ENCODE assay signal across 2 fruit fly cellular contexts in the genomic region with DNA sequence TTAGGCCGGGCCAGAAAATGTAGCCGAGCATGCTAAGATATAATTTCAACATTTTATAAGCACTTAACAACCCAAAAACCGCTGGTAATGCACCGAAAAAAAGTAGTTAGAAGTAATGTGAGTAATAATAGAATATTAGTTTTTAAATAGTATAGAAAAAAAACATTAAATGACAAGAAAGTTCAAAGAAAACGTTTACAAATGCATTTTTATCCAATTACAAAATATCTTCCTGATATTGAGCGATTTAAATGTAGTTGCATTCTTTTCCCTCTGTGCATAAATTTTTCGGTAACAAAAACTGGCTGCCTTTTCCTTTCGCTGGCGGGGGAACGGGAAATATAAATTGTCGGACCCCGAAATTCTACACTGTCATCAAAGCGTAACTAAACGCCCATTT.
TF ChIP-seq lines count a peak whose summit lies in the region.

No protein-coding gene starts in this region.

- TF ChIP-seq CTCF in whole organism, embryonic (GFP tag; optimal IDR thresholded peaks at IDR 0.05; lab: Kevin White, UChicago) = no peak

TF ChIP-seq in whole organism, embryonic, 481 proteins besides CTCF, POLR2A, EP300 and RAD21 (continues in another document):
- TF ChIP-seq CG12391 (tag; optimal IDR thresholded peaks at IDR 0.05; lab: Kevin White, UChicago) = peak; percentile 36
- TF ChIP-seq ham (GFP tag; IDR thresholded peaks at IDR 0.05; lab: Robert Waterston, UW) = no peak
- TF ChIP-seq Xrp1 (GFP tag; IDR thresholded peaks at IDR 0.05; lab: Robert Waterston, UW) = peak; percentile 53; the same call in 1 of the 2 replicates
- TF ChIP-seq CG8944 (GFP tag; optimal IDR thresholded peaks at IDR 0.05; lab: Kevin White, UChicago) = no peak
- peak; percentile 61 for TF ChIP-seq CG4404 (GFP tag; IDR thresholded peaks at IDR 0.05; lab: Robert Waterston, UW)
- no peak for TF ChIP-seq croc (GFP tag; conservative IDR thresholded peaks at IDR 0.05; lab: Robert Waterston, UW)
- TF ChIP-seq CG3163 (GFP tag; optimal IDR thresholded peaks at IDR 0.05; lab: Kevin White, UChicago) = no peak
- peak; percentile 63 for TF ChIP-seq CG10979 (tag; optimal IDR thresholded peaks at IDR 0.05; lab: Kevin White, UChicago)
- TF ChIP-seq unpg (GFP tag; optimal IDR thresholded peaks at IDR 0.05; lab: Kevin White, UChicago) = peak; percentile 9
- no peak for TF ChIP-seq CG17912 (GFP tag; optimal IDR thresholded peaks at IDR 0.05; lab: Kevin White, UChicago)
- no peak for TF ChIP-seq hth (optimal IDR thresholded peaks at IDR 0.05; lab: Kevin White, UChicago)
- TF ChIP-seq Med (GFP tag; lab: Kevin White, UChicago) = no peak
- no peak for TF ChIP-seq CG18599 (GFP tag; optimal IDR thresholded peaks at IDR 0.05; lab: Kevin White, UChicago)
- no peak for TF ChIP-seq CG4360 (GFP tag; IDR thresholded peaks at IDR 0.05; lab: Robert Waterston, UW)
- peak; percentile 57 for TF ChIP-seq CG2712 (tag; optimal IDR thresholded peaks at IDR 0.05; lab: Kevin White, UChicago)
- peak; percentile 1 for TF ChIP-seq CG13775 (GFP tag; optimal IDR thresholded peaks at IDR 0.05; lab: Kevin White, UChicago)
- TF ChIP-seq E2f1 (GFP tag; IDR thresholded peaks at IDR 0.05; lab: Robert Waterston, UW) = no peak
- TF ChIP-seq Rfx (GFP tag; IDR thresholded peaks at IDR 0.05; lab: Robert Waterston, UW) = no peak
- no peak for TF ChIP-seq aop (GFP tag; IDR thresholded peaks at IDR 0.05; lab: Robert Waterston, UW)
- no peak for TF ChIP-seq Antp (GFP tag; optimal IDR thresholded peaks at IDR 0.05; lab: Kevin White, UChicago)
- TF ChIP-seq caup (GFP tag; optimal IDR thresholded peaks at IDR 0.05; lab: Kevin White, UChicago; ENCODE audit: severe bottlenecking) = no peak
- TF ChIP-seq CG17328 (GFP tag; IDR thresholded peaks at IDR 0.05; lab: Robert Waterston, UW) = 0 out of 2 replicates have a peak, but pooled peaks have one; percentile 35
- TF ChIP-seq CG12744 (GFP tag; optimal IDR thresholded peaks at IDR 0.05; lab: Kevin White, UChicago) = no peak
- TF ChIP-seq Spps (tag; optimal IDR thresholded peaks at IDR 0.05; lab: Kevin White, UChicago) = peak; percentile 4
- TF ChIP-seq ara (GFP tag; IDR thresholded peaks at IDR 0.05; lab: Robert Waterston, UW) = no peak
- no peak for TF ChIP-seq luna (GFP tag; optimal IDR thresholded peaks at IDR 0.05; lab: Kevin White, UChicago)
- no peak for TF ChIP-seq CG14441 (GFP tag; IDR thresholded peaks at IDR 0.05; lab: Robert Waterston, UW)
- no peak for TF ChIP-seq PHDP (tag; optimal IDR thresholded peaks at IDR 0.05; lab: Kevin White, UChicago)
- TF ChIP-seq CG17385 (GFP tag; optimal IDR thresholded peaks at IDR 0.05; lab: Kevin White, UChicago) = no peak
- TF ChIP-seq CG33557 (GFP tag; optimal IDR thresholded peaks at IDR 0.05; lab: Kevin White, UChicago) = peak; percentile 3
- no peak for TF ChIP-seq br (optimal IDR thresholded peaks at IDR 0.05; lab: Kevin White, UChicago)
- TF ChIP-seq fru (optimal IDR thresholded peaks at IDR 0.05; lab: Kevin White, UChicago) = no peak
- TF ChIP-seq ttk (GFP tag; IDR thresholded peaks at IDR 0.05; lab: Robert Waterston, UW) = no peak
- TF ChIP-seq dan (GFP tag; IDR thresholded peaks at IDR 0.05; lab: Robert Waterston, UW) = no peak
- TF ChIP-seq CG30431 (GFP tag; optimal IDR thresholded peaks at IDR 0.05; lab: Kevin White, UChicago) = no peak
- TF ChIP-seq pita (GFP tag; optimal IDR thresholded peaks at IDR 0.05; lab: Kevin White, UChicago) = no peak
- TF ChIP-seq Mrtf (GFP tag; IDR thresholded peaks at IDR 0.05; lab: Robert Waterston, UW) = no peak
- TF ChIP-seq kni (GFP tag; optimal IDR thresholded peaks at IDR 0.05; lab: Kevin White, UChicago) = no peak
- no peak for TF ChIP-seq Sin3A (optimal IDR thresholded peaks at IDR 0.05; lab: Kevin White, UChicago)
- TF ChIP-seq crol (GFP tag; IDR thresholded peaks at IDR 0.05; lab: Robert Waterston, UW) = 0 out of 2 replicates have a peak, but pooled peaks have one; percentile 1
- peak; percentile 51 for TF ChIP-seq CG9727 (GFP tag; optimal IDR thresholded peaks at IDR 0.05; lab: Kevin White, UChicago)
- peak in 1 of 3 experiments; percentile 46 for TF ChIP-seq lola (GFP tag; optimal IDR thresholded peaks at IDR 0.05; lab: Kevin White, UChicago)
- TF ChIP-seq CG17829 (tag; optimal IDR thresholded peaks at IDR 0.05; lab: Kevin White, UChicago) = peak; percentile 31
- TF ChIP-seq gem (tag; optimal IDR thresholded peaks at IDR 0.05; lab: Kevin White, UChicago) = peak; percentile 56
- TF ChIP-seq CG18262 (tag; optimal IDR thresholded peaks at IDR 0.05; lab: Kevin White, UChicago) = peak; percentile 53

TF ChIP-seq in whole organism, prepupa, 60 proteins besides CTCF, POLR2A, EP300 and RAD21:
- TF ChIP-seq CG16779 (tag; optimal IDR thresholded peaks at IDR 0.05; lab: Kevin White, UChicago) (no peak), CG8119 (GFP tag; IDR thresholded peaks at IDR 0.05; lab: Robert Waterston, UW) (no peak), Sox102F (GFP tag; optimal IDR thresholded peaks at IDR 0.05; lab: Kevin White, UChicago) (no peak), CG1621 (tag; optimal IDR thresholded peaks at IDR 0.05; lab: Kevin White, UChicago) (no peak), Lpt (GFP tag; optimal IDR thresholded peaks at IDR 0.05; lab: Kevin White, UChicago) (no peak), vri (GFP tag; optimal IDR thresholded peaks at IDR 0.05; lab: Kevin White, UChicago) (no peak), lz (GFP tag; optimal IDR thresholded peaks at IDR 0.05; lab: Kevin White, UChicago) (no peak), OdsH (GFP tag; optimal IDR thresholded peaks at IDR 0.05; lab: Kevin White, UChicago) (no peak), Hr38 (GFP tag; optimal IDR thresholded peaks at IDR 0.05; lab: Kevin White, UChicago) (no peak), Gug (GFP tag; IDR thresholded peaks at IDR 0.05; lab: Robert Waterston, UW) (no peak), Eip75B (GFP tag; optimal IDR thresholded peaks at IDR 0.05; lab: Kevin White, UChicago) (no peak), dsx (GFP tag; optimal IDR thresholded peaks at IDR 0.05; lab: Kevin White, UChicago; ENCODE audit: poor library complexity, severe bottlenecking) (no peak), ss (GFP tag; optimal IDR thresholded peaks at IDR 0.05; lab: Kevin White, UChicago) (no peak), esn (GFP tag; optimal IDR thresholded peaks at IDR 0.05; lab: Kevin White, UChicago) (peak; percentile 6), CG9139 (GFP tag; optimal IDR thresholded peaks at IDR 0.05; lab: Kevin White, UChicago) (no peak), Eip78C (GFP tag; lab: Kevin White, UChicago) (peak; percentile 10), CG8632 (GFP tag; optimal IDR thresholded peaks at IDR 0.05; lab: Kevin White, UChicago) (no peak)
TF ChIP-seq in whole organism, prepupa: peak in this region for 2.

Comparison
In these comparisons a context has a peak if more than half of its experiments do, and no peak if none do; other contexts are left out.
1. Of the 7 proteins assayed by ChIP-seq in both whole organism, embryonic and whole organism, prepupa: peak only in whole organism, embryonic: Blimp-1 and Sox102F; only in whole organism, prepupa: none; in both: none; in neither: 5.